Fruit fly (Drosophila melanogaster): Measurements from ENCODE around the gene Es2.

DNA sequence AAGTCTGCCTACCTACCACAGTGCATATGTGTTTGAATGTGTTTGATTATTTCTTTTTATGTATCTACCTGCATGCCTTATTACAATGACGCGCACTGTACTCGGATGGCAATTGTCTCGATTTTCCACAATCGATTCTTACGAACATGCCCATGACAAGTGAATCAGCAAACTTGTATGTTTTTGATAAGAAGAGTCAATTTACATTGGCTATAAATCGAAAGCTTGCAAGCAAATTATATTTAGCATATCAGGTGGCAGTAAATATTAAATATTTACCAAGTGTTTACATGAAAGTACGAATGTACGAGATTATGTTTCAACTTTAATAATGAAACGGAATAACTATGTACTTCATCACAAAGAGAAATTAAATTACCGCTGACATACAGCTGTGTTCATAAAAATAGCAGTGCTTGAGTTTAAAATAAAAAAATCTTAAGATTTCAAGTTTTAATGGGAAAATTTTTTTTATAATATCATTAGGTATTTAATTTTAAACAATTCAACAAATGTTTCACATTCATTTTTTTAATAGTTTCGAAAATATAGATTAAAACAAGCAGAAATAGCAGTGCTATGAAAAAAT, 1.7 kb upstream of the Es2 start:
- TF ChIP-seq Sp1 (GFP tag; optimal IDR thresholded peaks at IDR 0.05) (no peak), pan (optimal IDR thresholded peaks at IDR 0.05) (no peak), psq (GFP tag; optimal IDR thresholded peaks at IDR 0.05) (no peak), jim (GFP tag; optimal IDR thresholded peaks at IDR 0.05) (no peak), Hr78 (GFP tag; optimal IDR thresholded peaks at IDR 0.05) (no peak)
